Worm (Caenorhabditis elegans) whole organism, L4/young adult: ENCODE measurements around the gene nlp-16.

Experiments used
- W03F9.2 ChIP-seq: fragments of 150-350 bp; optimal IDR thresholded peaks from 2 replicates; lab custom pipeline; 2014; ENCODE audit warnings: missing biosample characterization, missing genetic modification characterization
- dao-5 ChIP-seq: sonication (generic microtip); optimal IDR thresholded peaks from 2 replicates; lab custom pipeline; 2016; ENCODE audit warnings: missing genotype, missing genetic modification characterization, moderate library complexity, missing compliant biosample characterization
- him-1 ChIP-seq: sonication (generic microtip); optimal IDR thresholded peaks from 2 replicates; lab custom pipeline; 2016; ENCODE audit warnings: missing genotype, missing genetic modification reagents, missing genetic modification characterization, missing compliant biosample characterization

DNA sequence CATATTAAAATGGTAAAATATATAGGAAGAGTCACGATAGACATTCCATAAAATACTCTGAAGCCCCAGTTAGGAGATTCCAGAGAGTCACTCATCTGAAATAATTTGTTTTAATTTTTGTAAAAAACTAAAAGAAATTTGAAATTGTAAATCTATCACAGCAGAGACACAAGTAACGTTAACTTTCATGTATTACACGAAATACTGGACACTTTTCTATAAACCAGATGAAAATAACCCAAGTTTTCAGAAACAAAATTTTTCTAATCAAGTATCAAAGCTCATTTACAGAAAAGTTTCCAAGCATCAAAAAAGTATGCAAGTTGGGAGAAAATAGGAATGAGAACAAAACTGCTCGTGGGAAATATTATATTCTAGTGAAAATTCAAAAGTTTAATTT is 38.6 kb upstream of the nlp-16 start, which contains the start of gene srv-27:
- TF ChIP-seq him-1 (tag; lab: Kevin White, UChicago) (no peak), dao-5 (tag; lab: Kevin White, UChicago) (no peak), W03F9.2 (tag; lab: Kevin White, UChicago) (no peak)
